Worm (Caenorhabditis elegans) whole organism, midembryonic: Measurements from ENCODE around the gene ttr-21.
A peak's percentile ranks its signal among the peaks of the same experiment; 100 is the strongest.

Experiments
- T22C8.4 ChIP-seq: fragments of 200-800 bp; sonication (Bioruptor generic); IDR thresholded peaks from 2 replicates; pipeline ENCODE4 v1.3.6; 2022; ENCODE audit warnings: missing genetic modification characterization, missing compliant biosample characterization
- cog-1 ChIP-seq: sonication (generic microtip); optimal IDR thresholded peaks from 2 replicates; lab custom pipeline; 2016; ENCODE audit warnings: missing genetic modification characterization, missing compliant biosample characterization
- flt-1 ChIP-seq: fragments of 200-800 bp; sonication (Bioruptor generic); IDR thresholded peaks from 2 replicates; pipeline ENCODE4 v1.3.6; 2022; ENCODE audit warnings: missing genetic modification characterization, missing compliant biosample characterization
- klf-2 ChIP-seq: fragments of 200-800 bp; sonication (Bioruptor generic); conservative IDR thresholded peaks from 2 replicates; pipeline ENCODE4 v1.3.6; 2022; ENCODE audit warnings: missing genetic modification reagents, missing genetic modification characterization, missing compliant biosample characterization
- med-1 ChIP-seq: sonication (generic microtip); optimal IDR thresholded peaks from 2 replicates; lab custom pipeline; 2017; ENCODE audit warnings: missing genetic modification characterization, mild to moderate bottlenecking, missing compliant biosample characterization, antibody characterized with exemption, missing genetic modification reagents; ENCODE audit not compliant: insufficient read depth
- ref-1 ChIP-seq: fragments of 200-800 bp; sonication (Bioruptor generic); conservative IDR thresholded peaks from 2 replicates; pipeline ENCODE4 v1.3.6; 2022; ENCODE audit warnings: missing genetic modification reagents, missing genetic modification characterization, missing compliant biosample characterization
- tab-1 ChIP-seq: fragments of 200-800 bp; sonication (Bioruptor generic); IDR thresholded peaks from 2 replicates; pipeline ENCODE4 v1.3.6; 2022; ENCODE audit warnings: missing genetic modification characterization, missing compliant biosample characterization
- ztf-23 ChIP-seq: fragments of 200-800 bp; sonication (Bioruptor generic); IDR thresholded peaks from 2 replicates; pipeline ENCODE4 v1.3.6; 2022; ENCODE audit warnings: missing genetic modification reagents, missing genetic modification characterization, missing compliant biosample characterization
- ztf-29 ChIP-seq: fragments of 200-800 bp; sonication (Bioruptor generic); IDR thresholded peaks from 2 replicates; pipeline ENCODE4 v1.3.6; 2022; ENCODE audit warnings: missing genetic modification reagents, missing genetic modification characterization, missing compliant biosample characterization

Gene ttr-21

DNA sequence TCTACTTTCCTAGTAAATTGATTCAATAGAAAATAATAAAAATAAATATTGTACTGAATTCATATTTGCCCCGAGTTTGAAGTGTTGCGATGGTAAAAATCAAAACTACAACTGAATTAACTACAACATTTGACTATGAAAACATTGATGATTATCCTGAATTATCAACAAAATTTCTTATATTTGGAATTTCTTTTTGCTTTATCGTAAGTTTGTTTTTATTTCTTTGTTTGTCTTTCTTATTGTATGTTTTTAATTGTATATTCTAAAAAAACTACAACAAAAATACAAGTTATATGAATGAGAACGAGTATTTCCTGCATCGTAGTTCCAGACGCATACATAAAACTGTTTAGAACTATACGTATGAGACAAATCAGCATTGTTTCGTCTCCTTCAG, 17.0 kb downstream of the ttr-21 start, which contains the start of gene srx-128:
TSS of gene srx-128 (plus strand) at position 301 of the 400 bp plus-strand sequence.
- TF ChIP-seq T22C8.4 (no peak), ztf-29 (GFP tag; lab: Robert Waterston, UW) (no peak), cog-1 (tag; lab: Kevin White, UChicago) (no peak), klf-2 (GFP tag; lab: Robert Waterston, UW) (no peak), med-1 (GFP tag; lab: Kevin White, UChicago) (no peak), flt-1 (GFP tag; lab: Robert Waterston, UW) (no peak), tab-1 (GFP tag; lab: Robert Waterston, UW) (no peak), ref-1 (no peak), ztf-23 (GFP tag; lab: Robert Waterston, UW) (no peak)

ce11 chrV:13833951-13834350, 20.3 kb downstream of the ttr-21 start, which contains the start of gene srx-129:
TSS of gene srx-129 (plus strand) at chrV:13834251.
- TF ChIP-seq T22C8.4 (no peak), ref-1 (no peak), ztf-29 (GFP tag; lab: Robert Waterston, UW) (no peak), med-1 (GFP tag; lab: Kevin White, UChicago) (no peak), tab-1 (GFP tag; lab: Robert Waterston, UW) (no peak), cog-1 (tag; lab: Kevin White, UChicago) (no peak), klf-2 (GFP tag; lab: Robert Waterston, UW) (no peak), ztf-23 (GFP tag; lab: Robert Waterston, UW) (no peak), flt-1 (GFP tag; lab: Robert Waterston, UW) (no peak)

DNA sequence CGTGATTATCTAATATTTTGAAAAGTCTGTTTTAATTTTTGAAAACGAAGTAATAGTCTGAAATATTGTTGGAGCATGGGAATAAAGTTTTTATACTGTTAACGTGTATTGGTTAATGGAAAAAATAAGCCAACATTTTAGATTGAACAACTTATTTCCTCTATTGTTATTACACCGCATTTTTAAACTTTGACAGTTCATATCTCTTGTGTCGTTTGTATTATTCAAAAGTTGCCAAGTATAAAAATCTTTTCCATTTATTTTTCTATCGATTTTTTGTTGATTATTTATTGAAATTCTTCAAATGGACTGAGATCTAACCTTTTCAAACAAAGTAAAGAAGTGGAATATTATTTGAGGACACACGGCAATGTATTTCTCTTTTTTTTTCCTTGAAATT, 23.4 kb downstream of the ttr-21 start, which contains the start of gene str-165:
TSS of gene str-165 (plus strand) at position 301 of the 400 bp plus-strand sequence.
- TF ChIP-seq ztf-29 (GFP tag; lab: Robert Waterston, UW), result no peak
- no peak for TF ChIP-seq ref-1
- TF ChIP-seq med-1 (GFP tag; lab: Kevin White, UChicago), result no peak
- no peak for TF ChIP-seq tab-1 (GFP tag; lab: Robert Waterston, UW)
- TF ChIP-seq cog-1 (tag; lab: Kevin White, UChicago), result no peak
- no peak for TF ChIP-seq klf-2 (GFP tag; lab: Robert Waterston, UW)
- TF ChIP-seq ztf-23 (GFP tag; lab: Robert Waterston, UW), result no peak
- no peak for TF ChIP-seq flt-1 (GFP tag; lab: Robert Waterston, UW)
- no peak for TF ChIP-seq T22C8.4

- no peak for TF ChIP-seq flt-1 (GFP tag; lab: Robert Waterston, UW)
- no peak for TF ChIP-seq med-1 (GFP tag; lab: Kevin White, UChicago)
- no peak for TF ChIP-seq T22C8.4
- no peak for TF ChIP-seq tab-1 (GFP tag; lab: Robert Waterston, UW)
- no peak for TF ChIP-seq klf-2 (GFP tag; lab: Robert Waterston, UW)
- TF ChIP-seq ztf-23 (GFP tag; lab: Robert Waterston, UW), result no peak
- no peak for TF ChIP-seq ztf-29 (GFP tag; lab: Robert Waterston, UW)
- no peak for TF ChIP-seq cog-1 (tag; lab: Kevin White, UChicago)
- TF ChIP-seq ref-1, result no peak
These were observed 26.3 kb downstream of the ttr-21 start, which contains the start of gene nrf-5 for ce11 chrV:13827920-13828319. TSS of gene nrf-5 (plus strand) at chrV:13828267.

ce11 chrV:13822752-13823151, 31.5 kb downstream of the ttr-21 start, which contains the start of gene hpo-31:
TSS of gene hpo-31 (plus strand) at chrV:13823052.
- TF ChIP-seq flt-1 (GFP tag; lab: Robert Waterston, UW) (no peak), med-1 (GFP tag; lab: Kevin White, UChicago) (no peak), ztf-29 (GFP tag; lab: Robert Waterston, UW) (no peak), cog-1 (tag; lab: Kevin White, UChicago) (no peak), tab-1 (GFP tag; lab: Robert Waterston, UW) (no peak), ztf-23 (GFP tag; lab: Robert Waterston, UW) (no peak), ref-1 (no peak), klf-2 (GFP tag; lab: Robert Waterston, UW) (no peak), T22C8.4 (no peak)

ce11 chrV:13818824-13819408, 35.3 kb downstream of the ttr-21 start, which contains the start of gene sel-10:
TSS of gene sel-10 (plus strand) at chrV:13819361.
- TF ChIP-seq tab-1 (GFP tag; lab: Robert Waterston, UW) (no peak), cog-1 (tag; lab: Kevin White, UChicago) (peak; percentile 7)

- TF ChIP-seq cog-1 (tag; lab: Kevin White, UChicago), result no peak
- TF ChIP-seq ztf-23 (GFP tag; lab: Robert Waterston, UW), result no peak
These were observed 37.3 kb downstream of the ttr-21 start, which contains the start of gene F55B12.2 for ce11 chrV:13816877-13817276. TSS of gene F55B12.2 (minus strand) at chrV:13816977.

DNA sequence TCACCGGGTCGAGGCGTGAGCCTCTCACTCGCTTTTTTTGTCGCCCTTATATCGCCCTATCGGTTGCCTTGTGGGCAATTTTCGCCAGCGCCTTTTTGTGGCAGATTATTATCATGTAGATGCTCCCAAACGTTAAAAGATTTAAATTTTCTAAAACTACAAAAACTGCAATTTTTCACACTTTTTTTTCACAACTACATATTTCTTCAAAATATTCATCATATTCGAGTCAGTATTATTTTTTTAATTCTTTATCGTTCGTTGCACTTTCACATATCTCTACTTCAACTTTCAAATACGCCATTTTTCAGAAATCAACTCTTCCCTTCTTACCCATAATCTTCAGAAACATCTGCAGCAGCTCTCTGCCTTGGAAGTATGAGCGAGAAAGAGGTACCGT, 41.3 kb downstream of the ttr-21 start, which contains the start of gene ceh-24:
TSS of gene ceh-24 (plus strand) at position 301 of the 400 bp plus-strand sequence.
- TF ChIP-seq tab-1 (GFP tag; lab: Robert Waterston, UW) (no peak), klf-2 (GFP tag; lab: Robert Waterston, UW) (no peak), ztf-23 (GFP tag; lab: Robert Waterston, UW) (no peak), med-1 (GFP tag; lab: Kevin White, UChicago) (no peak), T22C8.4 (no peak), ref-1 (no peak), cog-1 (tag; lab: Kevin White, UChicago) (no peak), flt-1 (GFP tag; lab: Robert Waterston, UW) (no peak), ztf-29 (GFP tag; lab: Robert Waterston, UW) (no peak)

DNA sequence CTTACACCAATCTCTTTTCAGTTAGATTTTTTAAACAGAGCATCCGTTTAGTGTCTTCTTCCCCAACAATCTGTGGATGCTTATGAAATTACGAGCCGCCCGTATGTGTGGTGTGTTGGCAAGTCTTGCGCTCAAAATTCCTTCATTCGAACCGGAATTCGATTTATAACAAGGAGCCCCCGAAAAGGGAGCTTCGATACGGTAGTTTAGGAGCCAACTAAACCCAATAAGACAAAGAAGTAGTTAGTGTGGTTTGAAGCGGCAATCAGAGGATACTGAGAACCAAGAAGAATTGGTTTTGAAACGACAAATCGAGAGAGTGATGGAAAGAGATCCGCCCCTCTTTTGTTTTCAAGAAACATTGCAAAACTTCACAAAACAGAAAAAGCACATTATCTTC, 41.9 kb downstream of the ttr-21 start:
- TF ChIP-seq T22C8.4 (no peak), ztf-29 (GFP tag; lab: Robert Waterston, UW) (no peak), ref-1 (no peak), med-1 (GFP tag; lab: Kevin White, UChicago) (no peak), klf-2 (GFP tag; lab: Robert Waterston, UW) (no peak), flt-1 (GFP tag; lab: Robert Waterston, UW) (no peak), tab-1 (GFP tag; lab: Robert Waterston, UW) (no peak), cog-1 (tag; lab: Kevin White, UChicago) (no peak), ztf-23 (GFP tag; lab: Robert Waterston, UW) (no peak)
